Worm (Caenorhabditis elegans) whole organism, L1 larva: Measurements from ENCODE around the gene sup-35.

Source experiments
- ceh-82 ChIP-seq, 3 experiments: fragments of 150-350 bp in 1 of 3; sonication (generic microtip) in 2 of 3; optimal IDR thresholded peaks; 2 replicates each; lab custom pipeline; 2014 to 2017; ENCODE audit warnings: missing biosample characterization in 3 of 3, missing genetic modification characterization in 3 of 3
- ces-1 ChIP-seq: fragments of 150-350 bp; optimal IDR thresholded peaks from 2 replicates; lab custom pipeline; 2014; ENCODE audit warnings: missing biosample characterization, missing genetic modification reagents, missing genetic modification characterization
- dsc-1 ChIP-seq: sonication (generic microtip); optimal IDR thresholded peaks from 2 replicates; lab custom pipeline; 2016; ENCODE audit warnings: mild to moderate bottlenecking, missing genetic modification characterization, missing compliant biosample characterization
- efl-1 ChIP-seq, 4 experiments: fragments of 150-350 bp; optimal IDR thresholded peaks in 3 of 4; peaks in 1 of 4; 1 replicate in 1 of 4; 2 replicates in 3 of 4; lab custom pipeline; 2014; ENCODE audit warnings: missing biosample characterization in 2 of 4, missing genetic modification characterization in 2 of 4, missing genetic modification reagents in 2 of 4
- fkh-10 ChIP-seq: sonication (generic microtip); optimal IDR thresholded peaks from 2 replicates; lab custom pipeline; 2017; ENCODE audit warnings: missing biosample characterization, missing genetic modification reagents, missing genetic modification characterization
- lir-3 ChIP-seq: sonication (generic microtip); optimal IDR thresholded peaks from 2 replicates; lab custom pipeline; 2016; ENCODE audit warnings: mild to moderate bottlenecking, missing genetic modification characterization, moderate library complexity, missing compliant biosample characterization; ENCODE audit not compliant: poor library complexity
- lsy-2 ChIP-seq, 2 experiments: fragments of 150-350 bp; optimal IDR thresholded peaks; 2 replicates each; lab custom pipeline; 2014; ENCODE audit warnings: missing biosample characterization in 2 of 2, missing genetic modification characterization in 2 of 2
- mdl-1 ChIP-seq, 2 experiments: fragments of 150-350 bp; optimal IDR thresholded peaks; 2 replicates each; lab custom pipeline; 2014 to 2017; ENCODE audit warnings: missing biosample characterization in 2 of 2, missing genetic modification characterization in 2 of 2, inconsistent platforms in 1 of 2
- nhr-11 ChIP-seq: fragments of 150-350 bp; optimal IDR thresholded peaks from 2 replicates; lab custom pipeline; 2014; ENCODE audit warnings: missing biosample characterization, missing genetic modification characterization
- nhr-19 ChIP-seq: fragments of 200-800 bp; sonication (Bioruptor generic); conservative IDR thresholded peaks from 2 replicates; pipeline ENCODE4 v1.3.6; 2022; ENCODE audit warnings: missing genetic modification characterization, missing compliant biosample characterization
- nhr-76 ChIP-seq: sonication (generic microtip); optimal IDR thresholded peaks from 2 replicates; lab custom pipeline; 2017; ENCODE audit warnings: missing biosample characterization, missing genetic modification characterization

DNA sequence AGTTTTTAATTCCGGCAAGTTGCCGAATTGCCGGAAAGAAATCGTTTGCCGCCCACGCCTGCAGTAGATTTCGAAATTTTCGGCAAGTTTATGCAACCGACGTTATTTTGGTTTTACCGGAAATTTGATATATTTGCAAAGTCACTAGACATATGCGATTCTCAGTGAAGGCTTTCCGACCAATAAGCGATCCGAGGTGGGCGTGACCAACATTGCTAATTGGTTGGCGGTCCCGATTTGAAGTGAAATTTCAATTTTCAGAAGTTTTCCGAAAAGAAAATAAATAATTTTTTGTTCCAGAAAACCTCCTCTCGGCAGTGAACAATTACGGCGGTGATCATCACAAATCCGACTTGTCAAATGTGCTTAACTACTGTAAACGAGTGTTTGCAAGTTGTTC lies 38.9 kb upstream of the sup-35 start:
- no peak for TF ChIP-seq lir-3 (tag; lab: Kevin White, UChicago)
- no peak for TF ChIP-seq ceh-82 (tag; optimal IDR thresholded peaks at IDR 0.05; lab: Kevin White, UChicago)
- TF ChIP-seq nhr-19, result no peak
- no peak for TF ChIP-seq nhr-76 (tag; lab: Kevin White, UChicago)
- TF ChIP-seq nhr-11 (tag; lab: Kevin White, UChicago), result no peak
- no peak for TF ChIP-seq dsc-1 (tag; lab: Kevin White, UChicago)
- no peak for TF ChIP-seq mdl-1 (tag; optimal IDR thresholded peaks at IDR 0.05; lab: Kevin White, UChicago)
- no peak for TF ChIP-seq efl-1 (optimal IDR thresholded peaks at IDR 0.05; lab: Kevin White, UChicago)
- no peak for TF ChIP-seq efl-1 (GFP tag; optimal IDR thresholded peaks at IDR 0.05 in 1 of 2; lab: Kevin White, UChicago)
- no peak for TF ChIP-seq lsy-2 (tag; optimal IDR thresholded peaks at IDR 0.05; lab: Kevin White, UChicago)
- no peak for TF ChIP-seq fkh-10 (GFP tag; lab: Kevin White, UChicago)
- TF ChIP-seq ces-1, result no peak
